Worm (Caenorhabditis elegans) whole organism, late embryonic: ENCODE results near the gene ctsa-1.1.

Experiments used
- C08G9.2 ChIP-seq: sonication (generic microtip); optimal IDR thresholded peaks from 2 replicates; lab custom pipeline; 2016; ENCODE audit warnings: mild to moderate bottlenecking, missing genetic modification characterization, moderate library complexity, missing compliant biosample characterization
- K09A11.1 ChIP-seq: sonication (generic microtip); optimal IDR thresholded peaks from 2 replicates; lab custom pipeline; 2017; ENCODE audit warnings: antibody characterized with exemption, mild to moderate bottlenecking, missing genetic modification characterization, missing compliant biosample characterization; ENCODE audit not compliant: insufficient read depth
- T23F11.4 ChIP-seq: fragments of 200-800 bp; sonication (Bioruptor generic); optimal IDR thresholded peaks from 2 replicates; lab custom pipeline; 2018; ENCODE audit warnings: mild to moderate bottlenecking, missing genetic modification characterization, missing compliant biosample characterization
- Y22D7AL.16 ChIP-seq: sonication (generic microtip); optimal IDR thresholded peaks from 2 replicates; lab custom pipeline; 2016; ENCODE audit warnings: missing genetic modification characterization, missing compliant biosample characterization
- ceh-14 ChIP-seq: sonication (generic microtip); optimal IDR thresholded peaks from 2 replicates; lab custom pipeline; 2016; ENCODE audit warnings: missing genotype, missing genetic modification characterization, missing compliant biosample characterization
- ceh-18 ChIP-seq: sonication (generic microtip); optimal IDR thresholded peaks from 2 replicates; lab custom pipeline; 2016; ENCODE audit warnings: missing genetic modification characterization, missing compliant biosample characterization
- ceh-22 ChIP-seq: sonication (generic microtip); optimal IDR thresholded peaks from 2 replicates; lab custom pipeline; 2017; ENCODE audit warnings: missing biosample characterization, missing genetic modification characterization
- ceh-24 ChIP-seq: sonication (generic microtip); optimal IDR thresholded peaks from 2 replicates; lab custom pipeline; 2016; ENCODE audit warnings: mild to moderate bottlenecking, missing genetic modification characterization, missing compliant biosample characterization
- ceh-30 ChIP-seq: fragments of 150-350 bp; optimal IDR thresholded peaks from 2 replicates; lab custom pipeline; 2014; ENCODE audit warnings: missing biosample characterization, missing genetic modification characterization
- ceh-31 ChIP-seq: sonication (generic microtip); optimal IDR thresholded peaks from 2 replicates; lab custom pipeline; 2016; ENCODE audit warnings: missing genetic modification characterization, missing compliant biosample characterization
- ceh-48 ChIP-seq: sonication (generic microtip); optimal IDR thresholded peaks from 2 replicates; lab custom pipeline; 2016; ENCODE audit warnings: missing genetic modification characterization, inconsistent platforms, missing compliant biosample characterization
- ceh-6 ChIP-seq: fragments of 200-800 bp; sonication (Bioruptor generic); optimal IDR thresholded peaks from 2 replicates; lab custom pipeline; 2018; ENCODE audit warnings: mild to moderate bottlenecking, missing genetic modification characterization, missing compliant biosample characterization
- ceh-9 ChIP-seq: sonication (generic microtip); optimal IDR thresholded peaks from 2 replicates; lab custom pipeline; 2016; ENCODE audit warnings: mild to moderate bottlenecking, missing genetic modification characterization, inconsistent platforms, missing compliant biosample characterization
- che-1 ChIP-seq: sonication (generic microtip); optimal IDR thresholded peaks from 2 replicates; lab custom pipeline; 2016; ENCODE audit warnings: mild to moderate bottlenecking, missing genetic modification characterization, missing compliant biosample characterization
- dmd-4 ChIP-seq: sonication (generic microtip); optimal IDR thresholded peaks from 2 replicates; lab custom pipeline; 2016; ENCODE audit warnings: borderline replicate concordance, missing genetic modification characterization, missing compliant biosample characterization
- dve-1 ChIP-seq: sonication (generic microtip); optimal IDR thresholded peaks from 2 replicates; lab custom pipeline; 2017; ENCODE audit warnings: antibody characterized with exemption, mild to moderate bottlenecking, missing genetic modification characterization, missing compliant biosample characterization
- elt-4 ChIP-seq: sonication (generic microtip); optimal IDR thresholded peaks from 2 replicates; lab custom pipeline; 2016; ENCODE audit warnings: missing genetic modification characterization, missing compliant biosample characterization
- ets-4 ChIP-seq: sonication (generic microtip); optimal IDR thresholded peaks from 2 replicates; lab custom pipeline; 2016; ENCODE audit warnings: missing genetic modification characterization, missing compliant biosample characterization
- fkh-6 ChIP-seq: sonication (generic microtip); optimal IDR thresholded peaks from 2 replicates; lab custom pipeline; 2016; ENCODE audit warnings: missing genetic modification characterization, missing compliant biosample characterization
- hlh-13 ChIP-seq: fragments of 200-800 bp; sonication (Bioruptor generic); optimal IDR thresholded peaks from 2 replicates; lab custom pipeline; 2018; ENCODE audit warnings: mild to moderate bottlenecking, missing genetic modification characterization, missing compliant biosample characterization
- hlh-30 ChIP-seq: sonication (generic microtip); optimal IDR thresholded peaks from 2 replicates; lab custom pipeline; 2017; ENCODE audit warnings: antibody characterized with exemption, missing genetic modification characterization, missing compliant biosample characterization; ENCODE audit not compliant: insufficient read depth
- hlh-6 ChIP-seq: sonication (generic microtip); optimal IDR thresholded peaks from 2 replicates; lab custom pipeline; 2016; ENCODE audit warnings: missing genotype, missing genetic modification characterization, missing compliant biosample characterization
- lim-6 ChIP-seq: sonication (generic microtip); optimal IDR thresholded peaks from 2 replicates; lab custom pipeline; 2016; ENCODE audit warnings: missing genetic modification characterization, missing compliant biosample characterization
- madf-2 ChIP-seq: sonication (generic microtip); optimal IDR thresholded peaks from 2 replicates; lab custom pipeline; 2017; ENCODE audit warnings: missing genetic modification characterization, missing compliant biosample characterization
- mec-3 ChIP-seq: sonication (generic microtip); optimal IDR thresholded peaks from 2 replicates; lab custom pipeline; 2016; ENCODE audit warnings: borderline replicate concordance, missing genetic modification characterization, missing compliant biosample characterization
- nfya-1 ChIP-seq: sonication (generic microtip); optimal IDR thresholded peaks from 2 replicates; lab custom pipeline; 2017; ENCODE audit warnings: missing genetic modification characterization, mild to moderate bottlenecking, missing compliant biosample characterization, antibody characterized with exemption, moderate library complexity
- nhr-11 ChIP-seq: fragments of 150-350 bp; optimal IDR thresholded peaks from 2 replicates; lab custom pipeline; 2014; ENCODE audit warnings: missing biosample characterization, missing genetic modification characterization
- nhr-232 ChIP-seq: sonication (generic microtip); optimal IDR thresholded peaks from 2 replicates; lab custom pipeline; 2016; ENCODE audit warnings: missing genetic modification characterization, missing compliant biosample characterization
- npax-4 ChIP-seq: sonication (generic microtip); optimal IDR thresholded peaks from 2 replicates; lab custom pipeline; 2016; ENCODE audit warnings: missing genetic modification characterization, missing compliant biosample characterization
- odd-2 ChIP-seq: sonication (generic microtip); optimal IDR thresholded peaks from 2 replicates; lab custom pipeline; 2017; ENCODE audit warnings: antibody characterized with exemption, mild to moderate bottlenecking, missing genetic modification characterization, missing compliant biosample characterization
- pag-3 ChIP-seq: sonication (generic microtip); optimal IDR thresholded peaks from 2 replicates; lab custom pipeline; 2016; ENCODE audit warnings: missing compliant biosample characterization, missing genetic modification characterization, borderline replicate concordance
- pat-9 ChIP-seq: fragments of 200-800 bp; sonication (Bioruptor generic); optimal IDR thresholded peaks from 2 replicates; lab custom pipeline; 2018; ENCODE audit warnings: mild to moderate bottlenecking, missing genetic modification characterization, moderate library complexity, missing compliant biosample characterization
- pax-1 ChIP-seq: fragments of 150-350 bp; optimal IDR thresholded peaks from 2 replicates; lab custom pipeline; 2014; ENCODE audit warnings: missing biosample characterization, missing genetic modification characterization
- pqm-1 ChIP-seq: sonication (generic microtip); optimal IDR thresholded peaks from 2 replicates; lab custom pipeline; 2016; ENCODE audit warnings: missing genetic modification characterization, missing compliant biosample characterization
- ref-2 ChIP-seq: sonication (generic microtip); optimal IDR thresholded peaks from 2 replicates; lab custom pipeline; 2016; ENCODE audit warnings: missing genetic modification characterization, missing compliant biosample characterization
- sox-2 ChIP-seq: fragments of 200-800 bp; sonication (Bioruptor generic); IDR thresholded peaks from 2 replicates; pipeline ENCODE4 v1.3.6; 2022; ENCODE audit warnings: missing genetic modification reagents, missing genetic modification characterization, missing compliant biosample characterization
- ttx-3 ChIP-seq: sonication (generic microtip); optimal IDR thresholded peaks from 2 replicates; lab custom pipeline; 2016; ENCODE audit warnings: missing genetic modification reagents, missing genetic modification characterization, missing compliant biosample characterization
- unc-3 ChIP-seq, 2 experiments: fragments of 200-800 bp in 1 of 2; sonication (Bioruptor generic) in 1 of 2; sonication (generic microtip) in 1 of 2; conservative IDR thresholded peaks in 1 of 2; optimal IDR thresholded peaks in 1 of 2; 2 replicates each; pipeline versions ENCODE4 v1.3.6 to Lab custom; 2016 to 2022; ENCODE audit warnings: missing compliant biosample characterization in 2 of 2, missing genetic modification characterization in 2 of 2, missing genetic modification reagents in 1 of 2
- unc-86 ChIP-seq: sonication (generic microtip); optimal IDR thresholded peaks from 2 replicates; lab custom pipeline; 2016; ENCODE audit warnings: missing genetic modification characterization, missing compliant biosample characterization
- ztf-16 ChIP-seq: sonication (generic microtip); optimal IDR thresholded peaks from 2 replicates; lab custom pipeline; 2017; ENCODE audit warnings: missing genetic modification characterization, missing compliant biosample characterization

ctsa-1.1 gene

ce11 chrII:4706359-4706871, 31.0 kb upstream of the ctsa-1.1 start, which contains the start of the genes F10G7.9 and tsn-1:
Gene F10G7.9 (minus strand): TSS chrII:4706485.
Gene tsn-1 (plus strand): TSS chrII:4706821.
- TF ChIP-seq elt-4 (tag; lab: Kevin White, UChicago) (no peak), npax-4 (no peak), pag-3 (tag; lab: Kevin White, UChicago) (no peak), T23F11.4 (GFP tag; lab: Kevin White, UChicago) (no peak), ets-4 (tag; lab: Kevin White, UChicago) (no peak), lim-6 (no peak), ceh-24 (tag; lab: Kevin White, UChicago) (no peak), pat-9 (tag; lab: Kevin White, UChicago) (no peak), odd-2 (tag; lab: Kevin White, UChicago) (no peak), hlh-30 (peak; percentile 41), hlh-13 (no peak), ceh-31 (no peak), nhr-11 (tag; lab: Kevin White, UChicago) (no peak), Y22D7AL.16 (tag; lab: Kevin White, UChicago) (no peak), ceh-22 (tag; lab: Kevin White, UChicago) (no peak), ceh-48 (tag; lab: Kevin White, UChicago) (no peak), nfya-1 (tag; lab: Kevin White, UChicago) (peak; percentile 56)

- TF ChIP-seq C08G9.2 (tag; lab: Kevin White, UChicago) = no peak
- no peak for TF ChIP-seq mec-3 (tag; lab: Kevin White, UChicago)
- no peak for TF ChIP-seq unc-86 (tag; lab: Kevin White, UChicago)
- no peak for TF ChIP-seq ceh-6 (GFP tag; lab: Kevin White, UChicago)
- TF ChIP-seq ets-4 (tag; lab: Kevin White, UChicago) = no peak
- no peak for TF ChIP-seq nhr-11 (tag; lab: Kevin White, UChicago)
- TF ChIP-seq ref-2 = no peak
- no peak for TF ChIP-seq lim-6
- TF ChIP-seq hlh-13 = no peak
- TF ChIP-seq pax-1 (tag; lab: Kevin White, UChicago) = no peak
- no peak for TF ChIP-seq ceh-18 (tag; lab: Kevin White, UChicago)
- no peak for TF ChIP-seq madf-2 (tag; lab: Kevin White, UChicago)
- TF ChIP-seq ceh-9 (tag; lab: Kevin White, UChicago) = no peak
- TF ChIP-seq K09A11.1 (tag; lab: Kevin White, UChicago) = no peak
- no peak for TF ChIP-seq ztf-16 (tag; lab: Kevin White, UChicago)
- TF ChIP-seq hlh-6 (tag; lab: Kevin White, UChicago) = no peak
Measured at ce11 chrII:4710120-4710519, 27.3 kb upstream of the ctsa-1.1 start, which contains the start of gene tag-151. Gene tag-151 (plus strand): TSS chrII:4710277.

- no peak for TF ChIP-seq pax-1 (tag; lab: Kevin White, UChicago)
- no peak for TF ChIP-seq pqm-1 (tag; lab: Kevin White, UChicago)
- no peak for TF ChIP-seq madf-2 (tag; lab: Kevin White, UChicago)
- TF ChIP-seq sox-2 (GFP tag; lab: Robert Waterston, UW) = no peak
- TF ChIP-seq elt-4 (tag; lab: Kevin White, UChicago) = no peak
- TF ChIP-seq unc-3 (GFP tag; conservative IDR thresholded peaks at IDR 0.05; lab: Robert Waterston, UW) = no peak
- TF ChIP-seq unc-3 (tag; optimal IDR thresholded peaks at IDR 0.05; lab: Kevin White, UChicago) = no peak
- no peak for TF ChIP-seq ttx-3
- no peak for TF ChIP-seq ceh-6 (GFP tag; lab: Kevin White, UChicago)
- no peak for TF ChIP-seq fkh-6 (tag; lab: Kevin White, UChicago)
- TF ChIP-seq dmd-4 = no peak
- no peak for TF ChIP-seq ceh-18 (tag; lab: Kevin White, UChicago)
- no peak for TF ChIP-seq hlh-30
Measured at ce11 chrII:4710813-4711212, 26.6 kb upstream of the ctsa-1.1 start.

- no peak for TF ChIP-seq ceh-30 (tag; lab: Kevin White, UChicago)
- no peak for TF ChIP-seq nhr-232 (tag; lab: Kevin White, UChicago)
- TF ChIP-seq che-1 = no peak
- no peak for TF ChIP-seq nfya-1 (tag; lab: Kevin White, UChicago)
- no peak for TF ChIP-seq nhr-11 (tag; lab: Kevin White, UChicago)
- TF ChIP-seq hlh-13 = no peak
- TF ChIP-seq ceh-14 (tag; lab: Kevin White, UChicago) = no peak
- no peak for TF ChIP-seq pat-9 (tag; lab: Kevin White, UChicago)
- TF ChIP-seq unc-3 (GFP tag; conservative IDR thresholded peaks at IDR 0.05; lab: Robert Waterston, UW) = no peak
- TF ChIP-seq unc-3 (tag; optimal IDR thresholded peaks at IDR 0.05; lab: Kevin White, UChicago) = no peak
- no peak for TF ChIP-seq dve-1 (tag; lab: Kevin White, UChicago)
Measured at ce11 chrII:4715676-4716075, 21.8 kb upstream of the ctsa-1.1 start, which contains the start of gene F41C3.8. Gene F41C3.8 (plus strand): TSS chrII:4716046.
